1 worm cellular context compared by ENCODE assay signal in the genomic region with DNA sequence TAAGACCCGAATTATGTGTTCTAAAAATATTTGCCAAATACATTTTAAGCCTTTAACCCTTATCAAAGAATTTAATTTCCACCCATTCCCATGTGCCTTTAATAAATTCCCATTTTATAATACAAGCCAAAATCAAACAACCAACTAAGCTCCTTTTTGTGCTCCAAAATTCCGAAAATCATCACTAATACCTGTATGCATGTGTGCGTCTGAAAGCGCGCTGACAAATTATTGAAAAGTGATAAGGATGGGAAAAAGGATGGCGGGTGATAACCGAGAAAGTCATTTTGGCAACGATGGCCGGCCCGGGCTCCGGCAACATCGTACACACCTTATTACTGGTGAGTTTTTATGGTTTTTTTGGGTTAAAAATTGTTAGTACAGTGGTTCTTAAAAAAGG.
TF ChIP-seq lines count a peak whose summit lies in the region.

A gene (plus strand): TSS at position 285 of the 400 bp plus-strand sequence.

TF ChIP-seq in whole organism, L4 larva, 104 proteins besides CTCF, POLR2A, EP300 and RAD21 (continued from another document):
- TF ChIP-seq dve-1 (tag; optimal IDR thresholded peaks at IDR 0.05; lab: Kevin White, UChicago; ENCODE audit: insufficient read depth) (peak; percentile 36), unc-39 (tag; optimal IDR thresholded peaks at IDR 0.05; lab: Kevin White, UChicago) (no peak), mdl-1 (tag; optimal IDR thresholded peaks at IDR 0.05; lab: Kevin White, UChicago) (no peak)
